Worm (Caenorhabditis elegans): ENCODE data around the gene Y57A10C.11.
A peak's percentile ranks its signal among the peaks of the same experiment; 100 is the strongest.

Gene Y57A10C.11

DNA sequence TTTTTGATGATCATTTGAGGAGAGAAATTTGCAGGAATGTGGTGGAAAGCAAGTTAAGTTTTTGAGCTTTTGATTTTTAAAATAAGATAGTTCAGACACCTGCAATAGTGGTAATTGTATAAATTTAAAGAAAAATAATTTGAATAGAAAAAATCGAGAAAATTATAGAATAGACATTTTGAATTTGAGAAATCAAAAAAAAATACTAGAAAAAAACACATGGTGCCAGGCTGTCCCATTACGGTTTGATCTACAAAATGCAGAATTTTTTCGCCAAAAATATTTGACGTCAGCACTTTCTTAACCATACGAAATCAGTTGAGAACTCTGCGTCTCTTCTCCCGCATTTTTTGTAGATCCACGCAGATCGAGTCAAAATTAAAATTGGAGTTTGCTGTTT is 2.8 kb upstream of the Y57A10C.11 start, which contains the start of gene sre-27:
Gene sre-27, minus strand, starts transcription at position 101 of the 400 bp plus-strand sequence.
- TF ChIP-seq nhr-76 (tag; optimal IDR thresholded peaks at IDR 0.05) = no peak
- TF ChIP-seq zip-11 (GFP tag; IDR thresholded peaks at IDR 0.05) = no peak
- TF ChIP-seq R02D3.7 (tag; optimal IDR thresholded peaks at IDR 0.05) = no peak
- no peak for TF ChIP-seq daf-19 (GFP tag; conservative IDR thresholded peaks at IDR 0.05)
- no peak for TF ChIP-seq ceh-82 (tag; optimal IDR thresholded peaks at IDR 0.05)
- no peak for TF ChIP-seq Y75B8A.6 (GFP tag; IDR thresholded peaks at IDR 0.05)
- TF ChIP-seq jun-1 (tag; optimal IDR thresholded peaks at IDR 0.05) = no peak
- TF ChIP-seq arid-1 (GFP tag; conservative IDR thresholded peaks at IDR 0.05) = no peak
- TF ChIP-seq dmd-8 (GFP tag; IDR thresholded peaks at IDR 0.05) = no peak
- TF ChIP-seq ZK337.2 (GFP tag; IDR thresholded peaks at IDR 0.05) = no peak
- no peak for TF ChIP-seq F26F4.8 (GFP tag; conservative IDR thresholded peaks at IDR 0.05)
- no peak for TF ChIP-seq mdt-29 (GFP tag; IDR thresholded peaks at IDR 0.05)
- TF ChIP-seq F49E8.2 (tag; optimal IDR thresholded peaks at IDR 0.05; ENCODE audit: borderline replicate concordance) = no peak
- TF ChIP-seq aha-1 (tag) = no peak
- TF ChIP-seq nhr-41 (GFP tag; IDR thresholded peaks at IDR 0.05) = no peak
- TF ChIP-seq nhr-10 (tag; optimal IDR thresholded peaks at IDR 0.05) = no peak

DNA sequence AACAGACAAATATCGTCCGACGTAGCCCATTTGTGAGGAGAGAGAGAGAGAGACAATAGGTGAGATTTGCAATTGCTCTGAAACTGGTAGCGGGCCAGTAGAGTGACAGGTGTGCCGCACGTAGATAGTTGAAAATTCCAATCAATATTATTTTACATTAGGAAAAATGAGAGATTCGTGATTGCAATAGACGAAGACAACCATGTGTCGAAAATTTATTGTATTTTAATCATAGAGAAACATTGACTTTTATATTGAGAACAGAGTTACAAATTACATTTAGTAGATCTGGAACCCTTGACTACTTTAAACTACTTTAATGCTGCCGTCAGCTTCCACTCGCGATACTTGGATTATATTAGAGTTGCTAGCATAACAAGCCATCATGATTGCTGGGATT is 2.3 kb downstream of the Y57A10C.11 start, which contains the start of gene Y57A10C.1:
Gene Y57A10C.1, minus strand, starts transcription at position 101 of the 400 bp plus-strand sequence.
- TF ChIP-seq unc-62 (GFP tag; optimal IDR thresholded peaks at IDR 0.05 in 1 of 2) = peak in 1 of 2 experiments; percentile 64
- TF ChIP-seq unc-62 (tag; optimal IDR thresholded peaks at IDR 0.05) = no peak
- no peak for TF ChIP-seq ceh-32 (tag; optimal IDR thresholded peaks at IDR 0.05; ENCODE audit: poor library complexity)
- TF ChIP-seq nhr-25 (tag; optimal IDR thresholded peaks at IDR 0.05; ENCODE audit: borderline replicate concordance, insufficient read depth) = no peak

DNA sequence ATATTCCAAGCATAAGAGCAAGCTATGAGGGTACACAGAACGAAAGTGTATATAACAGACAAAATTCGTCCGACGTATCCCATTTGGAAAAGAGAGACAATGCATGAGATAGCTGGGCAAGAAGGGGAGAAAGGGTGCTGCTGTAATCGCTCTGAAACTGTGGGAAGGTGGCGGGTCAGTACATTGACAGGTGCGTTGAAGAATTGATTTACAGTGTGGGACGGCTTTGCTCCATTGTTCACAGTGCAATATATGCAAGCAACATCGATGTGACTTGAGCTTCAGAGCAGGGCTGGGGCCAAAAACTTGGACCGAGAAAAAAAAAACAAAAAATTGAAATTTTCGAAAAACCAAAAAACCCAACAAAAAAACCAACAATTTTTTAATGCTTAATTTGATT is 4.6 kb downstream of the Y57A10C.11 start, which contains the start of gene F57G9.3:
Gene F57G9.3, minus strand, starts transcription at position 101 of the 400 bp plus-strand sequence.
- TF ChIP-seq nhr-41 (GFP tag; IDR thresholded peaks at IDR 0.05) (no peak), lin-38 (GFP tag; IDR thresholded peaks at IDR 0.05) (no peak), hif-1 (tag; optimal IDR thresholded peaks at IDR 0.05) (no peak), lim-7 (GFP tag; IDR thresholded peaks at IDR 0.05) (no peak), fkh-10 (GFP tag; optimal IDR thresholded peaks at IDR 0.05) (no peak), unc-39 (tag; optimal IDR thresholded peaks at IDR 0.05) (no peak), ama-1 (optimal IDR thresholded peaks at IDR 0.05) (no peak)

DNA sequence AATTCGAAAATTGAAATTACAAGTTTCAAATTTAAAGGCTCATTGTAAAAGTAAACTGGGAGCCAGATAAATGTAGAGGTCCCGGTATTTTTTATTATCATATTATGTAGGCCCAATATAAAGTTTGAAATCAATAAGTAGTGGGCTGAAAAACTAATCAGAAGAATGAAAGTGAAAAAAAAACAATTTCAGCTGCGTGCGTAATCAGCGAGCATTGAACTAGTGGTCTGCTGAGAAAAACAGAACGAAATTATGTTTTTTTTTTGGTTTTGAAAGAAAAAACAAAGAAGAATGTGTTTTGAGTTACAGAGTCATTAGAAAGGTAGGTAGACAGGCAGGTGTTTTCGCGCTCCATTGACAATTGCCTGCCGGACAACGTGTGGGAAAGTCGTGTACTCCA is 6.0 kb downstream of the Y57A10C.11 start, which contains the start of gene sre-31:
Gene sre-31, minus strand, starts transcription at position 101 of the 400 bp plus-strand sequence.
- no peak for TF ChIP-seq rbr-2 (tag; optimal IDR thresholded peaks at IDR 0.05)
- no peak for TF ChIP-seq Y5F2A.4 (GFP tag; optimal IDR thresholded peaks at IDR 0.05)
- TF ChIP-seq ztf-7 (tag; optimal IDR thresholded peaks at IDR 0.05) = no peak
- no peak for TF ChIP-seq nhr-10 (tag; optimal IDR thresholded peaks at IDR 0.05)
- TF ChIP-seq unc-130 (GFP tag; optimal IDR thresholded peaks at IDR 0.05) = no peak
- TF ChIP-seq lin-29 (GFP tag; IDR thresholded peaks at IDR 0.05) = no peak
- TF ChIP-seq nhr-42 (GFP tag; IDR thresholded peaks at IDR 0.05) = no peak
- TF ChIP-seq ceh-32 (tag; optimal IDR thresholded peaks at IDR 0.05; ENCODE audit: poor library complexity) = no peak
- no peak for TF ChIP-seq zip-2 (tag; optimal IDR thresholded peaks at IDR 0.05)

DNA sequence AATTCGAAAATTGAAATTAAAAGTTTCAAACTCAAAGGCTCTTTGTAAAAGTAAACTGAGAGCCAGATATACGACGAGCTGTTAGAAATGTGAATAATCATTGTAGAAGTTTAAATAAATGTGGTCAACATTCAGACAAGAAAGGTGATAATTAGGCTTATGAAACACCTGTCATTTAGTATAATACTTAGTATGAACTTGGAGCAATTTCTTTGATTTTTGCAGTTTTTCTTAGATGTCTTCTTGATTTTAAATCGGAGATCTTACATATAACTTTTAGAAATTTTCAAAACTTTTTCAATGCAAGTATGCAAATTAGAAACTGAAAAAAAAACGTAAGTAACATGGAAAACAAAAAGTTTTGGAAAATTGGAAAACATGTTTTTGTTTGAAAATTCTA is 8.3 kb downstream of the Y57A10C.11 start, which contains the start of gene sre-30:
Gene sre-30, minus strand, starts transcription at position 101 of the 400 bp plus-strand sequence.
- no peak for TF ChIP-seq F44E2.7 (GFP tag; IDR thresholded peaks at IDR 0.05)
- no peak for TF ChIP-seq fkh-10 (GFP tag; optimal IDR thresholded peaks at IDR 0.05)
- no peak for TF ChIP-seq dve-1 (tag; optimal IDR thresholded peaks at IDR 0.05; ENCODE audit: insufficient read depth)
- no peak for TF ChIP-seq php-3 (GFP tag; IDR thresholded peaks at IDR 0.05)
- TF ChIP-seq lin-39 (tag; optimal IDR thresholded peaks at IDR 0.05) = no peak
- no peak for TF ChIP-seq Y75B8A.6 (GFP tag; IDR thresholded peaks at IDR 0.05)
- no peak for TF ChIP-seq egl-43 (GFP tag; IDR thresholded peaks at IDR 0.05)
- TF ChIP-seq ceh-32 (tag; optimal IDR thresholded peaks at IDR 0.05; ENCODE audit: poor library complexity) = no peak
- TF ChIP-seq sdz-12 (GFP tag; optimal IDR thresholded peaks at IDR 0.05) = no peak
- TF ChIP-seq tag-97 (GFP tag; IDR thresholded peaks at IDR 0.05) = no peak
- no peak for TF ChIP-seq aha-1 (tag)
- TF ChIP-seq daf-12 (tag; optimal IDR thresholded peaks at IDR 0.05) = no peak
- no peak for TF ChIP-seq daf-8 (GFP tag; IDR thresholded peaks at IDR 0.05)
- TF ChIP-seq egl-27 (tag; optimal IDR thresholded peaks at IDR 0.05) = no peak
- TF ChIP-seq dmd-6 (GFP tag; IDR thresholded peaks at IDR 0.05) = no peak
- TF ChIP-seq zag-1 (tag; optimal IDR thresholded peaks at IDR 0.05) = no peak
- TF ChIP-seq ctbp-1 (GFP tag; IDR thresholded peaks at IDR 0.05) = no peak
- no peak for TF ChIP-seq mdt-29 (GFP tag; IDR thresholded peaks at IDR 0.05)
